Worm (Caenorhabditis elegans) whole organism, young adult: ENCODE results near the gene F46G10.1.

ENCODE experiments used
- B0336.3 ChIP-seq: fragments of 200-800 bp; sonication (Bioruptor generic); IDR thresholded peaks from 2 replicates; pipeline ENCODE4 v1.3.6; 2022; ENCODE audit warnings: missing genetic modification characterization, missing compliant biosample characterization
- D2030.7 ChIP-seq: fragments of 200-800 bp; sonication (Bioruptor generic); IDR thresholded peaks from 2 replicates; pipeline ENCODE4 v1.3.6; 2022; ENCODE audit warnings: missing genetic modification reagents, missing genetic modification characterization, missing compliant biosample characterization
- F57C9.4 ChIP-seq: sonication (generic microtip); optimal IDR thresholded peaks from 2 replicates; lab custom pipeline; 2017; ENCODE audit warnings: mild to moderate bottlenecking, missing genetic modification characterization, missing compliant biosample characterization
- ama-1 ChIP-seq, 3 experiments: fragments of 150-350 bp in 1 of 3; sonication (generic microtip) in 2 of 3; optimal IDR thresholded peaks; 2 replicates each; lab custom pipeline; 2014 to 2018; ENCODE audit warnings: missing biosample characterization in 2 of 3, missing genetic modification characterization in 2 of 3, missing genetic modification reagents in 2 of 3
- aptf-3 ChIP-seq: fragments of 200-800 bp; sonication (Bioruptor generic); IDR thresholded peaks from 2 replicates; pipeline ENCODE4 v1.3.6; 2022; ENCODE audit warnings: missing genetic modification characterization, missing compliant biosample characterization
- atf-7 ChIP-seq: sonication (generic microtip); optimal IDR thresholded peaks from 2 replicates; lab custom pipeline; 2017; ENCODE audit warnings: mild to moderate bottlenecking, missing genetic modification characterization, missing compliant biosample characterization
- attf-5 ChIP-seq: fragments of 200-800 bp; sonication (Bioruptor generic); optimal IDR thresholded peaks from 2 replicates; lab custom pipeline; 2018; ENCODE audit warnings: mild to moderate bottlenecking, missing genetic modification characterization, missing compliant biosample characterization
- ccch-3 ChIP-seq: fragments of 200-800 bp; sonication (Bioruptor generic); optimal IDR thresholded peaks from 2 replicates; lab custom pipeline; 2018; ENCODE audit warnings: mild to moderate bottlenecking, missing genetic modification characterization, missing compliant biosample characterization
- cebp-1 ChIP-seq, 2 experiments: fragments of 200-800 bp in 1 of 2; sonication (Bioruptor generic) in 1 of 2; sonication (generic microtip) in 1 of 2; IDR thresholded peaks in 1 of 2; optimal IDR thresholded peaks in 1 of 2; 2 replicates each; pipeline versions ENCODE4 v1.3.6 to Lab custom; 2017 to 2022; ENCODE audit warnings: missing compliant biosample characterization in 2 of 2, missing genetic modification characterization in 2 of 2, mild to moderate bottlenecking in 1 of 2, missing genetic modification reagents in 1 of 2, moderate library complexity in 1 of 2
- cebp-2 ChIP-seq: fragments of 200-800 bp; sonication (Bioruptor generic); IDR thresholded peaks from 2 replicates; pipeline ENCODE4 v1.3.6; 2022; ENCODE audit warnings: missing genetic modification characterization, missing compliant biosample characterization
- ceh-100 ChIP-seq: fragments of 200-800 bp; sonication (Bioruptor generic); IDR thresholded peaks from 2 replicates; pipeline ENCODE4 v1.3.6; 2022; ENCODE audit warnings: missing genetic modification reagents, missing genetic modification characterization, missing compliant biosample characterization
- chd-7 ChIP-seq: sonication (generic microtip); optimal IDR thresholded peaks from 2 replicates; lab custom pipeline; 2016; ENCODE audit warnings: mild to moderate bottlenecking, missing genetic modification characterization, moderate library complexity, missing compliant biosample characterization
- die-1 ChIP-seq: sonication (generic microtip); optimal IDR thresholded peaks from 2 replicates; lab custom pipeline; 2016; ENCODE audit warnings: missing genotype, mild to moderate bottlenecking, missing genetic modification characterization, missing compliant biosample characterization
- dox-1 ChIP-seq: fragments of 200-800 bp; sonication (Bioruptor generic); IDR thresholded peaks from 2 replicates; pipeline ENCODE4 v1.3.6; 2022; ENCODE audit warnings: missing genetic modification reagents, missing genetic modification characterization, missing compliant biosample characterization
- efl-1 ChIP-seq: fragments of 150-350 bp; optimal IDR thresholded peaks from 2 replicates; lab custom pipeline; 2014; ENCODE audit warnings: missing biosample characterization, missing genetic modification reagents, missing genetic modification characterization
- gei-17 ChIP-seq: fragments of 200-800 bp; sonication (Bioruptor generic); optimal IDR thresholded peaks from 2 replicates; lab custom pipeline; 2018; ENCODE audit warnings: mild to moderate bottlenecking, missing genetic modification characterization, missing compliant biosample characterization
- let-526 ChIP-seq: fragments of 200-800 bp; sonication (Bioruptor generic); IDR thresholded peaks from 2 replicates; pipeline ENCODE4 v1.3.6; 2022; ENCODE audit warnings: missing genetic modification reagents, missing genetic modification characterization, missing compliant biosample characterization
- let-607 ChIP-seq, 2 experiments: fragments of 200-800 bp in 1 of 2; sonication (Bioruptor generic) in 1 of 2; sonication (generic microtip) in 1 of 2; optimal IDR thresholded peaks; 2 replicates each; lab custom pipeline; 2016 to 2018; ENCODE audit warnings: mild to moderate bottlenecking in 2 of 2, missing compliant biosample characterization in 2 of 2, missing genetic modification characterization in 2 of 2, moderate library complexity in 2 of 2, missing genotype in 1 of 2
- lin-40 ChIP-seq: sonication (generic microtip); optimal IDR thresholded peaks from 2 replicates; lab custom pipeline; 2016; ENCODE audit warnings: missing genetic modification characterization, mild to moderate bottlenecking, missing compliant biosample characterization, missing genotype, missing genetic modification reagents
- lin-54 ChIP-seq: fragments of 200-800 bp; sonication (Bioruptor generic); optimal IDR thresholded peaks from 2 replicates; lab custom pipeline; 2018; ENCODE audit warnings: mild to moderate bottlenecking, missing genetic modification characterization, missing compliant biosample characterization
- lir-1 ChIP-seq: fragments of 200-800 bp; sonication (Bioruptor generic); conservative IDR thresholded peaks from 2 replicates; pipeline ENCODE4 v1.3.6; 2022; ENCODE audit warnings: missing genetic modification reagents, missing genetic modification characterization, missing compliant biosample characterization
- mcd-1 ChIP-seq: fragments of 200-800 bp; sonication (Bioruptor generic); IDR thresholded peaks from 2 replicates; pipeline ENCODE4 v1.3.6; 2022; ENCODE audit warnings: missing genetic modification reagents, missing genetic modification characterization, missing compliant biosample characterization
- nfyb-1 ChIP-seq: fragments of 200-800 bp; sonication (Bioruptor generic); IDR thresholded peaks from 2 replicates; pipeline ENCODE4 v1.3.6; 2022; ENCODE audit warnings: missing genetic modification reagents, missing genetic modification characterization, missing compliant biosample characterization
- nhr-179 ChIP-seq: sonication (generic microtip); optimal IDR thresholded peaks from 2 replicates; lab custom pipeline; 2016; ENCODE audit warnings: mild to moderate bottlenecking, missing genetic modification characterization, missing compliant biosample characterization
- nhr-80 ChIP-seq: sonication (generic microtip); optimal IDR thresholded peaks from 2 replicates; lab custom pipeline; 2016; ENCODE audit warnings: missing genetic modification characterization, missing compliant biosample characterization
- nhr-90 ChIP-seq: sonication (generic microtip); optimal IDR thresholded peaks from 2 replicates; lab custom pipeline; 2016; ENCODE audit warnings: missing genotype, mild to moderate bottlenecking, missing genetic modification characterization, missing compliant biosample characterization
- pbrm-1 ChIP-seq: fragments of 200-800 bp; sonication (Bioruptor generic); IDR thresholded peaks from 2 replicates; pipeline ENCODE4 v1.3.6; 2022; ENCODE audit warnings: missing genetic modification reagents, missing genetic modification characterization, missing compliant biosample characterization
- pha-4 ChIP-seq: fragments of 150-350 bp; sonication (generic microtip); optimal IDR thresholded peaks from 2 replicates; lab custom pipeline; 2014; ENCODE audit warnings: missing biosample characterization, missing genetic modification reagents, missing genetic modification characterization
- snpc-4 ChIP-seq, 5 experiments: fragments of 150-350 bp in 1 of 5; sonication (generic microtip) in 4 of 5; optimal IDR thresholded peaks; 2 replicates each; lab custom pipeline; 2014 to 2018; ENCODE audit warnings: missing genetic modification characterization in 5 of 5, missing biosample characterization in 3 of 5, antibody characterized with exemption in 2 of 5, mild to moderate bottlenecking in 2 of 5, missing compliant biosample characterization in 2 of 5, missing genotype in 2 of 5, moderate library complexity in 2 of 5, missing genetic modification reagents in 1 of 5
- somi-1 ChIP-seq: fragments of 200-800 bp; sonication (Bioruptor generic); optimal IDR thresholded peaks from 2 replicates; lab custom pipeline; 2018; ENCODE audit warnings: mild to moderate bottlenecking, missing genetic modification characterization, missing compliant biosample characterization
- tbp1 ChIP-seq: fragments of 200-800 bp; sonication (Bioruptor generic); optimal IDR thresholded peaks from 2 replicates; lab custom pipeline; 2018; ENCODE audit warnings: mild to moderate bottlenecking, missing genetic modification characterization, missing compliant biosample characterization
- unc-62 ChIP-seq: fragments of 150-350 bp; optimal IDR thresholded peaks from 2 replicates; lab custom pipeline; 2014; ENCODE audit warnings: missing biosample characterization, missing genetic modification reagents, missing genetic modification characterization
- zim-3 ChIP-seq: sonication (generic microtip); optimal IDR thresholded peaks from 2 replicates; lab custom pipeline; 2017; ENCODE audit warnings: mild to moderate bottlenecking, missing genetic modification characterization, moderate library complexity, missing compliant biosample characterization
- ztf-18 ChIP-seq: sonication (generic microtip); optimal IDR thresholded peaks from 2 replicates; lab custom pipeline; 2016; ENCODE audit warnings: missing genotype, mild to moderate bottlenecking, missing genetic modification characterization, missing compliant biosample characterization
- ztf-25 ChIP-seq: fragments of 200-800 bp; sonication (Bioruptor generic); IDR thresholded peaks from 2 replicates; pipeline ENCODE4 v1.3.6; 2022; ENCODE audit warnings: missing genetic modification reagents, missing genetic modification characterization, missing compliant biosample characterization
- ztf-26 ChIP-seq: sonication (generic microtip); optimal IDR thresholded peaks from 2 replicates; lab custom pipeline; 2017; ENCODE audit warnings: missing genetic modification characterization, missing compliant biosample characterization
- ztf-6 ChIP-seq: fragments of 200-800 bp; sonication (Bioruptor generic); IDR thresholded peaks from 2 replicates; pipeline ENCODE4 v1.3.6; 2022; ENCODE audit warnings: missing genetic modification reagents, missing genetic modification characterization, missing compliant biosample characterization

F46G10.1 gene

DNA sequence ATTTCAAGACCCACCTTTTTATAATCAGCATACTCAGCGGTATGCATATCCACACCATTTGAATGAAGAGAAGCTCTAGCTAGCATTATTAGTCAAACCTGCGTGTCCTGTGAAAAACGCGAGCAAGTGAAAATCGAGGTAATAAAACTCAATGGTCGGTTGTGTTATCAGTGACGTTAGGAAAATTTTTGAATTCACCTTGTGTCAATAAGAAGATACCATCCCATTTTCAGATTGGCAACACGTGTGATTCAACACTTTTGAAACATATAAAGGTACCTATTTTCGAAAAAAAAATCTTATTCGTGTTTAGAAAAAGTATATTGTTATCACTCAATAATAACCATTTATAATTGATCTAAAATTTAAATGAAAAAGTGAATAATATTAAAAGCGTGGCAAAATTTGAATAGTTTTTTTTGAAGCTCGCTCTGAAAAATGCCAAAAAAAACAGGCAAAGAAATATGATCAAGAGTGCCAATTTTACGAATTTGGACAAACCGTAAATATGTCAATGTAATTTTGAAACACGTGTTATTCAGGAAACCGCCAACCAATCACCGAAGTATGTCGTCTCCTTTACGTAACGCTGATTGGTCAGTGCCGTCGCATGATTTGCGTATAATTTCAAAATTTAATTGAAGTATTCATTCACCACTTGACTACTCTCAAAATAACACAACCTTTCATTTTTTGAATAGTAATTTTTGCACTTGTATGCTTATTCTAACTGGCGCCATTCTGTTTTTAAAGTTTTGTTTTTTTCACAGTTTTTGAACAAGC, at the start of gene F46G10.1:
F46G10.1 (minus strand) TSS at position 115 of the 783 bp plus-strand sequence.
- TF ChIP-seq nfyb-1 (GFP tag; lab: Robert Waterston, UW) (peak; percentile 57), ccch-3 (GFP tag; lab: Kevin White, UChicago) (no peak), cebp-1 (GFP tag; IDR thresholded peaks at IDR 0.05; lab: Robert Waterston, UW) (no peak), cebp-1 (tag; optimal IDR thresholded peaks at IDR 0.05; lab: Kevin White, UChicago) (no peak), ztf-18 (tag; lab: Kevin White, UChicago) (no peak), attf-5 (GFP tag; lab: Kevin White, UChicago) (no peak), zim-3 (tag; lab: Kevin White, UChicago) (no peak), nhr-80 (tag; lab: Kevin White, UChicago) (peak; percentile 56), let-526 (GFP tag; lab: Robert Waterston, UW) (no peak), lir-1 (GFP tag; lab: Robert Waterston, UW) (no peak)

DNA sequence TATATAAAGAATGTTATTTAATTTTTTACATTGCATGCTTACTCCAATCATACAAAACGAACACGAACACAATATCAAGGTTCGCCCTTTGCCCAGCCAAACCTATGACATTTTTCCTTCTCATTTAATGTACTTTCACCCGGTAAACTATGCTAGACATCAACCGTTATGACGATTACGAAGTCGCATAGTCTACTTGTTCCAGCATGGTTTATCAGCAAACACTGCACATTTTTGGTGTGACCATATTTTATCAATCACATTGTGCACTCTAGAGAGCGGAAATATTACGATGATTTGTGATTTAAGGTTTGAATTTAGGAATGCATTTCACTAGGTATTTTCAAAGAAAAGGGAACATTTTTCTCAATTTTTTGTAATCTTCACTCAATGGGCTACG, 49.1 kb upstream of the F46G10.1 start:
- TF ChIP-seq ztf-6 (GFP tag; lab: Robert Waterston, UW), result no peak
- no peak for TF ChIP-seq cebp-1 (GFP tag; IDR thresholded peaks at IDR 0.05; lab: Robert Waterston, UW)
- peak; percentile 38 for TF ChIP-seq cebp-1 (tag; optimal IDR thresholded peaks at IDR 0.05; lab: Kevin White, UChicago)
- peak; percentile 35 for TF ChIP-seq atf-7 (tag; lab: Kevin White, UChicago)
- no peak for TF ChIP-seq lin-54 (GFP tag; lab: Kevin White, UChicago)
- peak; percentile 90 for TF ChIP-seq nhr-80 (tag; lab: Kevin White, UChicago)

DNA sequence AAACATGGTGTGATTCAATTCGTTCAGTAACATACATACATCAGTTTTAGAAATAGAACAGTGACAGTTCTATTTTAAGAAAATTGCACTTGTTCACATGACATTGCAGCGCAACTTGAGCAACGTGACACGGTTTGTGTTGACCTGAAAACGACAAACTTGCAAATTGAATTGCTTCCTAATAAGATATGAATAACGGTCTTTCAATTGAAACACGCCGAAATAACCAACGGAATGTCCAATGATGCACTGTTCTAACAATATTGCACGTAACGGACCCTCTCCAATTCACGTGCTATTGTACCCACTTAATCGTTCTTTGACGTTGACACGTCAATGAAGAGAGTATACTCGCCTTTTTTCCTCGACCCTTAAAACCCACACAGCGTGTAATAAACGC, 48.2 kb upstream of the F46G10.1 start:
- TF ChIP-seq efl-1 (GFP tag; lab: Kevin White, UChicago) (no peak), unc-62 (GFP tag; lab: Kevin White, UChicago) (peak; percentile 18), gei-17 (GFP tag; lab: Kevin White, UChicago) (no peak), D2030.7 (GFP tag; lab: Robert Waterston, UW) (no peak), F57C9.4 (tag; lab: Kevin White, UChicago) (no peak), ztf-26 (tag; lab: Kevin White, UChicago) (peak; percentile 19), cebp-1 (GFP tag; IDR thresholded peaks at IDR 0.05; lab: Robert Waterston, UW) (no peak), cebp-1 (tag; optimal IDR thresholded peaks at IDR 0.05; lab: Kevin White, UChicago) (peak; percentile 19), nhr-80 (tag; lab: Kevin White, UChicago) (peak; percentile 35), nfyb-1 (GFP tag; lab: Robert Waterston, UW) (0 out of 2 replicates have a peak, but pooled peaks have one; percentile 26)

DNA sequence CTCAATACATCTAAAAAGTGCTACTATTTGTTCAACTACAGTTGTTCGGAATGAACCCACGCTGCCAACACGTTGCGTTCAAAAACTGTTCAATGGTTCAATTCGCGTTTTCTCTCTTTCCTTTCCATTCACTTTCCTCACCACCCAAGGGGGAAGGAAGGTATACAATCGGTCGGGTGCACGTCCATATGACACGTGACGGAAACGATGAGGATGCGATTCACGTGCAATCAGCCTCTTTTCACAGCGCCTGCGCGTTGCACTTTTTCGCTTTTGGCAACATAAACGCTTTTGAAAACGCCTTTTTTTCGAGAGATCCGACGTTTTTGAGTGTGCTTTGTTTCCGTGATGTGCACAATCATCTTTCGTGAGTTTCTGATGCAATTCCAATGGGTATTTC, 47.0 kb upstream of the F46G10.1 start:
- TF ChIP-seq die-1 (tag; lab: Kevin White, UChicago) (peak; percentile 9), lin-40 (tag; lab: Kevin White, UChicago) (peak; percentile 86), nhr-90 (tag; lab: Kevin White, UChicago) (peak; percentile 37), mcd-1 (peak; percentile 33; the same call in 1 of the 2 replicates), snpc-4 (GFP tag; optimal IDR thresholded peaks at IDR 0.05; lab: Kevin White, UChicago) (no peak), snpc-4 (tag; optimal IDR thresholded peaks at IDR 0.05; lab: Kevin White, UChicago) (peak in 3 of 4 experiments; percentile 7 to 55 (median 51)), let-607 (tag; optimal IDR thresholded peaks at IDR 0.05; lab: Kevin White, UChicago) (peak in 1 of 2 experiments; percentile 67), ama-1 (optimal IDR thresholded peaks at IDR 0.05; lab: Kevin White, UChicago) (no peak), ama-1 (GFP tag; optimal IDR thresholded peaks at IDR 0.05; lab: Kevin White, UChicago) (no peak), gei-17 (GFP tag; lab: Kevin White, UChicago) (peak; percentile 54), somi-1 (peak; percentile 86), tbp1 (GFP tag; lab: Kevin White, UChicago) (peak; percentile 47), ztf-25 (no peak), aptf-3 (GFP tag; lab: Robert Waterston, UW) (no peak), atf-7 (tag; lab: Kevin White, UChicago) (peak; percentile 85), nhr-179 (tag; lab: Kevin White, UChicago) (no peak), pha-4 (peak; percentile 48), cebp-2 (0 out of 2 replicates have a peak, but pooled peaks have one; percentile 11), unc-62 (GFP tag; lab: Kevin White, UChicago) (peak; percentile 33), nhr-80 (tag; lab: Kevin White, UChicago) (peak; percentile 68), chd-7 (tag; lab: Kevin White, UChicago) (peak; percentile 72), pbrm-1 (0 out of 2 replicates have a peak, but pooled peaks have one; percentile 17), ceh-100 (GFP tag; lab: Robert Waterston, UW) (no peak), B0336.3 (GFP tag; lab: Robert Waterston, UW) (peak; percentile 60), lin-54 (GFP tag; lab: Kevin White, UChicago) (peak; percentile 15), dox-1 (GFP tag; lab: Robert Waterston, UW) (peak; percentile 66), nfyb-1 (GFP tag; lab: Robert Waterston, UW) (peak; percentile 55; the same call in 1 of the 2 replicates)
